Worm (Caenorhabditis elegans) whole organism, L4 larva: ENCODE measurements around the gene R02F2.8.

ENCODE experiments used
- Y48G9A.11 ChIP-seq: fragments of 200-800 bp; sonication (Bioruptor generic); IDR thresholded peaks from 2 replicates; pipeline ENCODE4 v1.3.6; 2022; ENCODE audit warnings: missing genetic modification reagents, missing genetic modification characterization, missing compliant biosample characterization
- attf-4 ChIP-seq: sonication (generic microtip); optimal IDR thresholded peaks from 3 replicates; lab custom pipeline; 2017; ENCODE audit warnings: missing biosample characterization, missing genetic modification characterization
- dmd-8 ChIP-seq: fragments of 200-800 bp; sonication (Bioruptor generic); IDR thresholded peaks from 2 replicates; pipeline ENCODE4 v1.3.6; 2022; ENCODE audit warnings: missing genetic modification characterization, missing compliant biosample characterization
- fos-1 ChIP-seq: fragments of 150-350 bp; optimal IDR thresholded peaks from 2 replicates; lab custom pipeline; 2014; ENCODE audit warnings: missing biosample characterization, missing genetic modification characterization
- nhr-11 ChIP-seq: fragments of 150-350 bp; optimal IDR thresholded peaks from 2 replicates; lab custom pipeline; 2014; ENCODE audit warnings: missing biosample characterization, missing genetic modification characterization
- nhr-28 ChIP-seq: fragments of 150-350 bp; optimal IDR thresholded peaks from 2 replicates; lab custom pipeline; 2014; ENCODE audit warnings: missing biosample characterization, missing genetic modification characterization
- nhr-76 ChIP-seq: fragments of 150-350 bp; optimal IDR thresholded peaks from 2 replicates; lab custom pipeline; 2014; ENCODE audit warnings: missing biosample characterization, missing genetic modification characterization
- snpc-4 ChIP-seq: fragments of 150-350 bp; optimal IDR thresholded peaks from 2 replicates; lab custom pipeline; 2014; ENCODE audit warnings: missing biosample characterization, missing genetic modification characterization
- ztf-11 ChIP-seq: fragments of 150-350 bp; optimal IDR thresholded peaks from 2 replicates; lab custom pipeline; 2014; ENCODE audit warnings: missing biosample characterization, missing genetic modification characterization

DNA sequence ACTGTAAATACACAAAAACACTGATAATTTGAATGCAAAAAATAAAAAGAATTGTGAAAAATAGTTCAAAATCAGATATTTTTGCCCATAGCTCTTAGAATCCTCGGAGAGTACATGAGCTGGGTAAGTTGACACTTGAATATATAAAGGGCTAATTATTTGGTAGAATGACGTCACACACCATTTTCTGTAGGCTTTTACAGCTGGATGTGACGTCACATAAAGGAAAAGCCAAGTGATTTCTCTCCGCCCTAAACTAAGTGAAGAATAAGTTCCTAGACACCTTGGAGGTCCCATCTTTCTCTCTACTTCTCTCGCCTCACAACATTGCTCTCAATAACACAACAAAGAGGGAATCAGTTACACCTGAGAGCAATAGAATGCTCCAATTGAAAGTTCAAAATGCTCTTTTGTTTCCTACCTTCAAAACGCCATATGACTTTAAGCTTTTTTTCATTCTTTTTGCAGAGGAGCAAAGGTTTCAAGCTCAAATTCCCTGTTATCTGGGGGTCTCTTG, 7.9 kb downstream of the R02F2.8 start, which contains the start of gene osg-1:
- TF ChIP-seq attf-4 (tag; lab: Kevin White, UChicago) (no peak), ztf-11 (no peak), fos-1 (no peak), nhr-11 (tag; lab: Kevin White, UChicago) (no peak), nhr-28 (tag; lab: Kevin White, UChicago) (no peak), Y48G9A.11 (GFP tag; lab: Robert Waterston, UW) (no peak), nhr-76 (tag; lab: Kevin White, UChicago) (no peak), snpc-4 (tag; lab: Kevin White, UChicago) (no peak), dmd-8 (GFP tag; lab: Robert Waterston, UW) (no peak)
